Worm (Caenorhabditis elegans) whole organism, early embryonic: ENCODE results near the gene arrd-23.

Experiments used
- B0310.2 ChIP-seq: sonication (generic microtip); optimal IDR thresholded peaks from 2 replicates; lab custom pipeline; 2016; ENCODE audit warnings: mild to moderate bottlenecking, missing genetic modification characterization, missing compliant biosample characterization
- F13C5.2 ChIP-seq: sonication (generic microtip); optimal IDR thresholded peaks from 2 replicates; lab custom pipeline; 2017; ENCODE audit warnings: mild to moderate bottlenecking, missing genetic modification characterization, inconsistent platforms, missing compliant biosample characterization
- ama-1 ChIP-seq: fragments of 150-350 bp; optimal IDR thresholded peaks from 2 replicates; lab custom pipeline; 2014
- ets-7 ChIP-seq: sonication (generic microtip); optimal IDR thresholded peaks from 2 replicates; lab custom pipeline; 2016; ENCODE audit warnings: missing genotype, missing genetic modification characterization, missing compliant biosample characterization
- flt-1 ChIP-seq: fragments of 200-800 bp; sonication (Bioruptor generic); IDR thresholded peaks from 2 replicates; pipeline ENCODE4 v1.3.6; 2022; ENCODE audit warnings: missing genetic modification characterization, missing compliant biosample characterization
- hmbx-1 ChIP-seq: sonication (generic microtip); optimal IDR thresholded peaks from 2 replicates; lab custom pipeline; 2016; ENCODE audit warnings: mild to moderate bottlenecking, missing genetic modification characterization, missing compliant biosample characterization
- hmg-4 ChIP-seq: fragments of 200-800 bp; sonication (Bioruptor generic); optimal IDR thresholded peaks from 2 replicates; lab custom pipeline; 2018; ENCODE audit warnings: mild to moderate bottlenecking, missing genetic modification characterization, missing compliant biosample characterization
- pes-1 ChIP-seq: fragments of 200-800 bp; sonication (Bioruptor generic); IDR thresholded peaks from 2 replicates; pipeline ENCODE4 v1.3.6; 2022; ENCODE audit warnings: missing genetic modification reagents, missing genetic modification characterization, missing compliant biosample characterization
- scrt-1 ChIP-seq: fragments of 200-800 bp; sonication (Bioruptor generic); IDR thresholded peaks from 2 replicates; pipeline ENCODE4 v1.3.6; 2022; ENCODE audit warnings: missing genetic modification characterization, missing compliant biosample characterization
- tbx-11 ChIP-seq: fragments of 200-800 bp; sonication (Bioruptor generic); IDR thresholded peaks from 2 replicates; pipeline ENCODE4 v1.3.6; 2022; ENCODE audit warnings: missing genetic modification characterization, missing compliant biosample characterization
- tra-4 ChIP-seq: sonication (generic microtip); optimal IDR thresholded peaks from 2 replicates; lab custom pipeline; 2017; ENCODE audit warnings: missing genetic modification characterization, missing compliant biosample characterization

- no peak for TF ChIP-seq B0310.2 (tag; lab: Kevin White, UChicago)
- TF ChIP-seq hmbx-1 (tag; lab: Kevin White, UChicago) = no peak
- TF ChIP-seq scrt-1 (GFP tag; lab: Robert Waterston, UW) = no peak
- no peak for TF ChIP-seq tra-4
- TF ChIP-seq ama-1 = no peak
- no peak for TF ChIP-seq F13C5.2
- no peak for TF ChIP-seq pes-1 (GFP tag; lab: Robert Waterston, UW)
- TF ChIP-seq flt-1 (GFP tag; lab: Robert Waterston, UW) = no peak
- TF ChIP-seq tbx-11 (GFP tag; lab: Robert Waterston, UW) = no peak
- TF ChIP-seq hmg-4 (GFP tag; lab: Kevin White, UChicago) = no peak
- no peak for TF ChIP-seq ets-7 (tag; lab: Kevin White, UChicago)
Measured at ce11 chrX:4932023-4932422, 46.3 kb downstream of the arrd-23 start.
